Worm (Caenorhabditis elegans) whole organism, mixed stage, embryonic: ENCODE measurements around the gene srh-41.
"Not testable (repeated sequence)": the region's sequence is repeated elsewhere in the genome, so short reads cannot be mapped to it uniquely, and the experiment has no call there.

Source experiments
- M03D4.4 ChIP-seq: sonication (generic microtip); optimal IDR thresholded peaks from 2 replicates; lab custom pipeline; 2017; ENCODE audit warnings: mild to moderate bottlenecking, missing genetic modification characterization, missing compliant biosample characterization
- bed-3 ChIP-seq: fragments of 200-800 bp; sonication (Bioruptor generic); optimal IDR thresholded peaks from 3 replicates; lab custom pipeline; 2018; ENCODE audit warnings: mild to moderate bottlenecking, missing genetic modification characterization, moderate library complexity, missing compliant biosample characterization
- blmp-1 ChIP-seq: fragments of 150-350 bp; optimal IDR thresholded peaks from 2 replicates; lab custom pipeline; 2014; ENCODE audit warnings: missing biosample characterization, missing genetic modification characterization
- ceh-43 ChIP-seq: fragments of 200-800 bp; sonication (Bioruptor generic); optimal IDR thresholded peaks from 2 replicates; lab custom pipeline; 2018; ENCODE audit warnings: mild to moderate bottlenecking, missing genetic modification characterization, moderate library complexity, missing compliant biosample characterization
- ces-1 ChIP-seq: fragments of 150-350 bp; optimal IDR thresholded peaks from 2 replicates; lab custom pipeline; 2014; ENCODE audit warnings: missing biosample characterization, missing genetic modification reagents, missing genetic modification characterization
- cnd-1 ChIP-seq: fragments of 200-800 bp; sonication (Bioruptor generic); optimal IDR thresholded peaks from 2 replicates; lab custom pipeline; 2018; ENCODE audit warnings: mild to moderate bottlenecking, missing genetic modification characterization, missing compliant biosample characterization
- elt-1 ChIP-seq: sonication (generic microtip); optimal IDR thresholded peaks from 2 replicates; lab custom pipeline; 2017; ENCODE audit warnings: missing genetic modification characterization, mild to moderate bottlenecking, missing compliant biosample characterization, antibody characterized with exemption, moderate library complexity, borderline replicate concordance; ENCODE audit not compliant: insufficient read depth
- elt-3 ChIP-seq: fragments of 150-350 bp; optimal IDR thresholded peaks from 2 replicates; lab custom pipeline; 2014; ENCODE audit warnings: missing biosample characterization, missing genetic modification characterization
- flh-1 ChIP-seq: fragments of 200-800 bp; sonication (Bioruptor generic); optimal IDR thresholded peaks from 2 replicates; lab custom pipeline; 2018; ENCODE audit warnings: mild to moderate bottlenecking, missing genetic modification characterization, moderate library complexity, missing compliant biosample characterization
- ham-2 ChIP-seq: fragments of 200-800 bp; sonication (Bioruptor generic); optimal IDR thresholded peaks from 2 replicates; lab custom pipeline; 2018; ENCODE audit warnings: mild to moderate bottlenecking, missing genetic modification characterization, missing compliant biosample characterization
- hlh-1 ChIP-seq: fragments of 150-350 bp; optimal IDR thresholded peaks from 2 replicates; lab custom pipeline; 2014; ENCODE audit warnings: missing biosample characterization, missing genetic modification reagents, missing genetic modification characterization
- lin-13 ChIP-seq: fragments of 150-350 bp; optimal IDR thresholded peaks from 2 replicates; lab custom pipeline; 2014; ENCODE audit warnings: missing biosample characterization, missing genetic modification characterization
- lin-32 ChIP-seq: fragments of 200-800 bp; sonication (Bioruptor generic); optimal IDR thresholded peaks from 2 replicates; lab custom pipeline; 2018; ENCODE audit warnings: mild to moderate bottlenecking, missing genetic modification characterization, missing compliant biosample characterization
- mab-5 ChIP-seq: fragments of 150-350 bp; optimal IDR thresholded peaks from 2 replicates; lab custom pipeline; 2014; ENCODE audit warnings: missing biosample characterization, missing genetic modification characterization
- nhr-12 ChIP-seq: fragments of 150-350 bp; optimal IDR thresholded peaks from 2 replicates; lab custom pipeline; 2014; ENCODE audit warnings: missing biosample characterization, missing genetic modification characterization
- nhr-2 ChIP-seq: fragments of 150-350 bp; optimal IDR thresholded peaks from 2 replicates; lab custom pipeline; 2014; ENCODE audit warnings: missing biosample characterization, missing genetic modification characterization
- nhr-237 ChIP-seq: fragments of 150-350 bp; optimal IDR thresholded peaks from 2 replicates; lab custom pipeline; 2014; ENCODE audit warnings: missing biosample characterization, missing genetic modification characterization
- nhr-28 ChIP-seq: fragments of 150-350 bp; optimal IDR thresholded peaks from 2 replicates; lab custom pipeline; 2014; ENCODE audit warnings: missing biosample characterization, missing genetic modification characterization
- nhr-76 ChIP-seq: sonication (generic microtip); optimal IDR thresholded peaks from 2 replicates; lab custom pipeline; 2017; ENCODE audit warnings: missing biosample characterization, missing genetic modification characterization
- pha-4 ChIP-seq: fragments of 150-350 bp; optimal IDR thresholded peaks from 2 replicates; lab custom pipeline; 2018; ENCODE audit warnings: missing biosample characterization, missing genetic modification reagents, missing genetic modification characterization
- snpc-4 ChIP-seq: fragments of 150-350 bp; optimal IDR thresholded peaks from 2 replicates; lab custom pipeline; 2014; ENCODE audit warnings: missing biosample characterization, missing genetic modification characterization
- sptf-1 ChIP-seq: sonication (generic microtip); optimal IDR thresholded peaks from 2 replicates; lab custom pipeline; 2017; ENCODE audit warnings: mild to moderate bottlenecking, missing genetic modification characterization, moderate library complexity, missing compliant biosample characterization
- tbx-8 ChIP-seq: fragments of 200-800 bp; sonication (Bioruptor generic); optimal IDR thresholded peaks from 2 replicates; lab custom pipeline; 2018; ENCODE audit warnings: mild to moderate bottlenecking, missing genetic modification characterization, moderate library complexity, missing compliant biosample characterization
- unc-39 ChIP-seq: fragments of 150-350 bp; optimal IDR thresholded peaks from 2 replicates; lab custom pipeline; 2014; ENCODE audit warnings: missing biosample characterization, missing genetic modification characterization
- unc-62 ChIP-seq: fragments of 150-350 bp; optimal IDR thresholded peaks from 2 replicates; lab custom pipeline; 2014; ENCODE audit warnings: missing biosample characterization, missing genetic modification reagents, missing genetic modification characterization
- zip-8 ChIP-seq: fragments of 150-350 bp; optimal IDR thresholded peaks from 2 replicates; lab custom pipeline; 2014; ENCODE audit warnings: missing biosample characterization, missing genetic modification characterization
- ztf-11 ChIP-seq: fragments of 150-350 bp; optimal IDR thresholded peaks from 2 replicates; lab custom pipeline; 2014; ENCODE audit warnings: missing biosample characterization, missing genetic modification characterization

Gene srh-41

ce11 chrII:14310729-14311388, 23.7 kb upstream of the srh-41 start, which contains the start of gene ctl-3:
TSS of gene ctl-3 (minus strand) at chrII:14310779.
- TF ChIP-seq unc-39 (no peak), elt-3 (tag; lab: Kevin White, UChicago) (no peak), flh-1 (GFP tag; lab: Kevin White, UChicago) (no peak), nhr-237 (tag; lab: Kevin White, UChicago) (no peak), cnd-1 (tag; lab: Kevin White, UChicago) (no peak), bed-3 (no peak), lin-13 (tag; lab: Kevin White, UChicago) (no peak), ces-1 (GFP tag; lab: Kevin White, UChicago) (no peak), lin-32 (GFP tag; lab: Kevin White, UChicago) (no peak), ceh-43 (GFP tag; lab: Kevin White, UChicago) (no peak), hlh-1 (tag; lab: Kevin White, UChicago) (no peak), elt-1 (tag; lab: Kevin White, UChicago) (no peak), zip-8 (tag; lab: Kevin White, UChicago) (no peak), nhr-12 (tag; lab: Kevin White, UChicago) (no peak)

ce11 chrII:14306160-14306559, 19.0 kb upstream of the srh-41 start, which contains the start of gene ctl-1:
TSS of gene ctl-1 (minus strand) at chrII:14306260.
- TF ChIP-seq ztf-11 (tag; lab: Kevin White, UChicago); nhr-76 (tag; lab: Kevin White, UChicago); nhr-2: not testable (repeated sequence)

ce11 chrII:14301927-14302326, 14.8 kb upstream of the srh-41 start, which contains the start of gene ctl-2:
TSS of gene ctl-2 (minus strand) at chrII:14302027.
- TF ChIP-seq pha-4; ces-1 (GFP tag; lab: Kevin White, UChicago); unc-39: not testable (repeated sequence)
- TF ChIP-seq, all 35 proteins: peak for 0; not testable (repeated sequence) for 35

DNA sequence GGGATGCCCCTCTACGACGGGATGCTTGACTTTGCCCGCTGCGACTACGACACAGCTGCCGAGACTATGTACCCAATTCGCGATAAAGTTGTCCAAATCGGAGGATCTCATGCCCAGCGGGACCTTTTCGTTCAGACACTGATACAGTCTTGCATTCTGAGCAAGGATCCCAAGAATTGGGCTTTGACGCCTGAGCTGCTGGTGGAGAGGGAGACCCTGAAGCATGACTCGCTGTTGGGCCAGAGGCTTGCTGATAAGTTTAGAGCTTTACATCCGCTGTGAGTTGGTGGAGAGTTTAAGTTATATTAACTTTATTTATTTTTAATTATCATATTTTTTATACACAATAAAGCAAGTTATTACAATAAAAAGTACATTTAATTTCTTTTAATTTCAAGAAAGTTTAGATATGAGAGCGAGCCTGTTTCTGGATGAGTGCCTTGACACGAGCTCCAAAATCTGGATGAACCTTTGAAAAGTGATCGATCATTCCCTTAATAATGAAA, 12.1 kb upstream of the srh-41 start:
- TF ChIP-seq elt-1 (tag; lab: Kevin White, UChicago) (no peak), flh-1 (GFP tag; lab: Kevin White, UChicago) (no peak), tbx-8 (GFP tag; lab: Kevin White, UChicago) (no peak), bed-3 (no peak), lin-32 (GFP tag; lab: Kevin White, UChicago) (no peak), mab-5 (tag; lab: Kevin White, UChicago) (no peak), snpc-4 (no peak), pha-4 (no peak), ztf-11 (tag; lab: Kevin White, UChicago) (no peak), M03D4.4 (tag; lab: Kevin White, UChicago) (no peak), unc-62 (GFP tag; lab: Kevin White, UChicago) (no peak), ceh-43 (GFP tag; lab: Kevin White, UChicago) (no peak)

DNA sequence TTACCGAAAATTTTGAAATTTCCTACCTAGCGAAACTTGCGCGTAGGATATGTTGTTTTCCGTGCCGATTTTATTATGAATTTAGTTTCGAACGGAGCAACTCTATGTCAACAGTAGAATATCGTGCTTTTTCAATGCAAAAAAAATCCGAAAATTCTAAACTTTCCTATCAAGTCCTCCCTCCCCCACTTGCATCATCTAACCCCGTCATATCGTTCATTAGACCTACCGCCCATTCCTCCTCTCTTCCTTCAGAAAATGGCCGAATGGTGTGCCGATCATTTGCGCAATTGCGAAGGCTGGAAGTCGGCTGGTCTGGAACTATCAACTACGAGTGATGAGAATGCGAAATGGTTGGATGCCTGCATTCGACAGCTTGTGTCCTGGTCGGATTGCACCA, 9.9 kb upstream of the srh-41 start, which contains the start of gene Y54G11A.7:
TSS of gene Y54G11A.7 (plus strand) at position 256 of the 400 bp plus-strand sequence.
- not testable (repeated sequence) for TF ChIP-seq sptf-1 (tag; lab: Kevin White, UChicago); lin-32 (GFP tag; lab: Kevin White, UChicago); nhr-28 (tag; lab: Kevin White, UChicago)

DNA sequence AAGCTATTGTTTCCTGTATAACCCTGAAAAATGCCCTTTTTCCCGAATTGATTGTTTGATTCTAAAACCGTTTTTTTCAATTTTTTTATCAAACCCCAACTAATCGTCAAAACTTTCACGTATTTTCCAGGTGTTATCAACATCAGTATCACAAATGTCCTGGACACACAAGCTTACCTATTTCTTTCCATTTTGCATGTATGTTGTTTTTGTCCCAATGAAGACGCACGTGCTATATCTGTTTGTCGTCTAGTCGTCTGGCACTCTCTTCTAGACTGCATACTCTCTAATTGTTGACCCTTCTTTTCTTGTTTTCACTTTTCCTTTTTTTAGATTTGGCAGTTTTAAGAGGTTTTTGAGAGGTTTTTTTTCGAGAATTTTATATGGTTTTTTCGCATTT, 9.1 kb upstream of the srh-41 start:
- peak; percentile 22 for TF ChIP-seq blmp-1
- TF ChIP-seq bed-3, result no peak
- no peak for TF ChIP-seq ces-1 (GFP tag; lab: Kevin White, UChicago)
- TF ChIP-seq ham-2, result no peak
- TF ChIP-seq, all 35 proteins: peak for 1
